Worm (Caenorhabditis elegans) whole organism, L1 larva: ENCODE measurements around the gene F55C10.5.

Experiments used
- alr-1 ChIP-seq: fragments of 200-800 bp; sonication (Bioruptor generic); optimal IDR thresholded peaks from 2 replicates; lab custom pipeline; 2018; ENCODE audit warnings: borderline replicate concordance, mild to moderate bottlenecking, missing genetic modification characterization, missing compliant biosample characterization
- fos-1 ChIP-seq: fragments of 150-350 bp; optimal IDR thresholded peaks from 2 replicates; lab custom pipeline; 2014; ENCODE audit warnings: missing biosample characterization, missing genetic modification characterization
- hpl-2 ChIP-seq: fragments of 150-350 bp; optimal IDR thresholded peaks from 2 replicates; lab custom pipeline; 2014; ENCODE audit warnings: missing biosample characterization, missing genetic modification reagents, missing genetic modification characterization
- lin-13 ChIP-seq: fragments of 150-350 bp; optimal IDR thresholded peaks from 2 replicates; lab custom pipeline; 2014; ENCODE audit warnings: missing biosample characterization, missing genetic modification reagents, missing genetic modification characterization
- nhr-237 ChIP-seq: fragments of 150-350 bp; optimal IDR thresholded peaks from 2 replicates; lab custom pipeline; 2014; ENCODE audit warnings: missing biosample characterization, missing genetic modification characterization
- nhr-28 ChIP-seq: fragments of 150-350 bp; optimal IDR thresholded peaks from 2 replicates; lab custom pipeline; 2014; ENCODE audit warnings: missing biosample characterization, missing genetic modification characterization
- skn-1 ChIP-seq: fragments of 150-350 bp; optimal IDR thresholded peaks from 2 replicates; lab custom pipeline; 2014; ENCODE audit warnings: missing biosample characterization, missing genetic modification characterization
- tbx-2 ChIP-seq: sonication (generic microtip); optimal IDR thresholded peaks from 2 replicates; lab custom pipeline; 2016; ENCODE audit warnings: missing genetic modification characterization, missing compliant biosample characterization
- unc-62 ChIP-seq: fragments of 150-350 bp; optimal IDR thresholded peaks from 2 replicates; lab custom pipeline; 2014; ENCODE audit warnings: missing biosample characterization, missing genetic modification reagents, missing genetic modification characterization
- unc-86 ChIP-seq: sonication (generic microtip); optimal IDR thresholded peaks from 2 replicates; lab custom pipeline; 2016; ENCODE audit warnings: missing genetic modification characterization, missing compliant biosample characterization
- zip-4 ChIP-seq: fragments of 200-800 bp; sonication (Bioruptor generic); optimal IDR thresholded peaks from 2 replicates; lab custom pipeline; 2018; ENCODE audit warnings: mild to moderate bottlenecking, missing genetic modification characterization, moderate library complexity, missing compliant biosample characterization
- ztf-11 ChIP-seq, 2 experiments: sonication (generic microtip); optimal IDR thresholded peaks; 2 replicates each; lab custom pipeline; 2016 to 2017; ENCODE audit warnings: missing genetic modification characterization in 2 of 2, missing biosample characterization in 1 of 2, missing compliant biosample characterization in 1 of 2

ce11 chrV:11398616-11399015, 15.7 kb downstream of the F55C10.5 start, which contains the start of gene nas-17:
- TF ChIP-seq alr-1 (tag; lab: Kevin White, UChicago) (no peak), unc-86 (tag; lab: Kevin White, UChicago) (no peak), zip-4 (GFP tag; lab: Kevin White, UChicago) (no peak), tbx-2 (no peak), nhr-237 (tag; lab: Kevin White, UChicago) (no peak), unc-62 (GFP tag; lab: Kevin White, UChicago) (no peak), skn-1 (tag; lab: Kevin White, UChicago) (no peak), lin-13 (GFP tag; lab: Kevin White, UChicago) (no peak), ztf-11 (tag; optimal IDR thresholded peaks at IDR 0.05; lab: Kevin White, UChicago) (no peak), fos-1 (no peak), nhr-28 (no peak), hpl-2 (no peak)
